Fruit fly (Drosophila melanogaster): Measurements from ENCODE around the gene SuUR.

SuUR gene

dm6 chr3L:11074043-11074853, 9.5 kb downstream of the SuUR start, which contains the start of the genes Pfdn2 and Noc1:
Gene Pfdn2, minus strand, starts transcription at chr3L:11074388.
Gene Noc1, plus strand, starts transcription at chr3L:11074769.
- TF ChIP-seq Sox15 (GFP tag; optimal IDR thresholded peaks at IDR 0.05): no peak
- no peak for TF ChIP-seq Smox (GFP tag; optimal IDR thresholded peaks at IDR 0.05)
- TF ChIP-seq esn (GFP tag; optimal IDR thresholded peaks at IDR 0.05): peak; percentile 62
- no peak for TF ChIP-seq spab (GFP tag; optimal IDR thresholded peaks at IDR 0.05)
- TF ChIP-seq Ets21C (GFP tag; optimal IDR thresholded peaks at IDR 0.05): no peak
- TF ChIP-seq CG11294 (GFP tag; IDR thresholded peaks at IDR 0.05): peak; percentile 50; the same call in 1 of the 2 replicates
- no peak for TF ChIP-seq CG6808 (GFP tag; optimal IDR thresholded peaks at IDR 0.05)
- TF ChIP-seq svp (GFP tag): no peak
- no peak for TF ChIP-seq CG3919 (GFP tag; optimal IDR thresholded peaks at IDR 0.05)
- TF ChIP-seq OdsH (GFP tag; optimal IDR thresholded peaks at IDR 0.05): no peak
- TF ChIP-seq Gug (GFP tag; IDR thresholded peaks at IDR 0.05): peak; percentile 30; the same call in 1 of the 2 replicates
- no peak for TF ChIP-seq Met (GFP tag; optimal IDR thresholded peaks at IDR 0.05)
- TF ChIP-seq CG11762 (GFP tag; optimal IDR thresholded peaks at IDR 0.05; ENCODE audit: insufficient read depth): no peak
- no peak for TF ChIP-seq CG34406 (GFP tag; optimal IDR thresholded peaks at IDR 0.05)
- TF ChIP-seq Sox102F (GFP tag; optimal IDR thresholded peaks at IDR 0.05): no peak
- TF ChIP-seq eg (GFP tag; IDR thresholded peaks at IDR 0.05): no peak
- no peak for TF ChIP-seq fd85E (GFP tag; optimal IDR thresholded peaks at IDR 0.05)
- TF ChIP-seq CG6854 (GFP tag; optimal IDR thresholded peaks at IDR 0.05): peak; percentile 20
- no peak for TF ChIP-seq CG16779 (tag; optimal IDR thresholded peaks at IDR 0.05)
- TF ChIP-seq CG8319 (GFP tag; optimal IDR thresholded peaks at IDR 0.05): peak; percentile 2
- TF ChIP-seq CG31627 (GFP tag; optimal IDR thresholded peaks at IDR 0.05): peak; percentile 51
- no peak for TF ChIP-seq ss (GFP tag; optimal IDR thresholded peaks at IDR 0.05)
- TF ChIP-seq CG6163 (GFP tag; IDR thresholded peaks at IDR 0.05): no peak
- TF ChIP-seq Eip75B (GFP tag; optimal IDR thresholded peaks at IDR 0.05): no peak
- TF ChIP-seq lz (GFP tag; optimal IDR thresholded peaks at IDR 0.05): peak; percentile 38
- TF ChIP-seq CG8632 (GFP tag; optimal IDR thresholded peaks at IDR 0.05): no peak
- TF ChIP-seq pdm3 (GFP tag; optimal IDR thresholded peaks at IDR 0.05): no peak
- TF ChIP-seq CG10631 (GFP tag; optimal IDR thresholded peaks at IDR 0.05): peak; percentile 73
- 0 out of 2 replicates have a peak, but pooled peaks have one; percentile 7 for TF ChIP-seq CG15336 (GFP tag; IDR thresholded peaks at IDR 0.05)
- no peak for TF ChIP-seq acj6 (GFP tag; optimal IDR thresholded peaks at IDR 0.05)
- TF ChIP-seq CG3032 (tag; optimal IDR thresholded peaks at IDR 0.05): peak; percentile 31

DNA sequence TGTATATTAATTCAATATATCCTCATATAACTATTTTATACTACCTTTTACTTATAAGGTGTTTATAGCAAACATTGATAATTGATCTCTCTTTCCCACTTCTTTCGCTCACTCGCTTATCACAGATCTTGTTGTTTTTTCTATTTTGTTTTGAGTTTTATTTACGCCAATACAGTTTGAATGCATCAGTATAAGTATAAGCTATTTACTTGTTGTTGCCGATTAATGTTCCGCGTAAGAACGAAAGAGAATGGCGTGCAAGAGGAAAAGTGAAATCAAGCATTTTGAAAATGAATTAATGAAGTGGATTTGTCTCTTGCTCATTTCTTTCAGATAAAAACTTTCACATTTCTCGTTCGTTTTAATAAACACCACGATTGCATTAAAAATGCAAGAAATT, 18.8 kb downstream of the SuUR start:
- TF ChIP-seq Blimp-1 (GFP tag; optimal IDR thresholded peaks at IDR 0.05) (peak; percentile 51), CG31627 (GFP tag; optimal IDR thresholded peaks at IDR 0.05) (no peak), CG8119 (GFP tag; IDR thresholded peaks at IDR 0.05) (peak; percentile 24; the same call in 1 of the 3 replicates)

DNA sequence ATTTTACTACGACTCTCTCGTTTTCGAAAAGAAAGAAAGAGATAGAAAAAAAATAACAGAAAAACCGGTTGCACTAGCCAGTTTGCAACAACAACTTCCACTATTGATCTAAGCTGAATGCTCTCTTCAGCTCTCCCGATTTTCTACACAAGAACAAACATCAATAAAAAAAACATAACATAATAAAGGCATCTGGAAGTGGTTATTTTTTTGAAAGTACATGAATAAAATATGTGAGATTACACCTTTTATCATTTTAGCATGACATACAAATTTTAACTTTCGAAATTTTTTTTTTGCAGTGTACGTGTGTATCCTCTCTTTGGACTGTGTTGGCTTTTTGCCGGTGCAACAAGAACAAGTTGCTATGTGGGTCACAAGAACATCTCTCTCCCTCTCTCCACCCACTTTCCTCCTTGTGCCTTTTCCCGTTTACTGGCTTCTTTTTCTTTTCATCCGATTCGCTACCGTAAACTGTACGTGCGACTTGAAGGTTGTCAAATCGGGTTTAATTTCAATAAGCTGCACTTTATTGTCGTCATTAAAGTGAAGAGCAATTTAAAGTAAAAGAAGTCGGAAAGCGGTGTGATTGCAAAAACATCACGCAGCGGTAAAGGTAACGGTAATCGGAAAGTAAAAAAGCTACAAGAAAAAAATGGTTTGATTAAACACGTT, 19.9 kb downstream of the SuUR start:
- TF ChIP-seq CG4318 (GFP tag; optimal IDR thresholded peaks at IDR 0.05) (peak; percentile 96), Ets21C (GFP tag; optimal IDR thresholded peaks at IDR 0.05) (peak; percentile 79), CG8319 (GFP tag; optimal IDR thresholded peaks at IDR 0.05) (peak; percentile 85), CG10669 (GFP tag; optimal IDR thresholded peaks at IDR 0.05) (peak; percentile 96), dac (GFP tag; optimal IDR thresholded peaks at IDR 0.05) (peak; percentile 94), CG3032 (tag; optimal IDR thresholded peaks at IDR 0.05) (peak; percentile 96), Sox15 (GFP tag; optimal IDR thresholded peaks at IDR 0.05) (peak; percentile 80), CG6792 (GFP tag; optimal IDR thresholded peaks at IDR 0.05) (peak; percentile 94), topi (GFP tag; optimal IDR thresholded peaks at IDR 0.05) (peak; percentile 93), Sox14 (GFP tag; optimal IDR thresholded peaks at IDR 0.05) (peak; percentile 98), CG10631 (GFP tag; optimal IDR thresholded peaks at IDR 0.05) (peak; percentile 98), CG32006 (GFP tag; optimal IDR thresholded peaks at IDR 0.05) (peak; percentile 99), CG6854 (GFP tag; optimal IDR thresholded peaks at IDR 0.05) (peak; percentile 66), salr (GFP tag; optimal IDR thresholded peaks at IDR 0.05) (peak; percentile 94 to 99), achi (GFP tag; optimal IDR thresholded peaks at IDR 0.05) (peak; percentile 98), Met (GFP tag; optimal IDR thresholded peaks at IDR 0.05) (no peak), fkh (GFP tag; optimal IDR thresholded peaks at IDR 0.05) (peak; percentile 95), lz (GFP tag; optimal IDR thresholded peaks at IDR 0.05) (peak; percentile 88), Smox (GFP tag; optimal IDR thresholded peaks at IDR 0.05) (no peak), CG11902 (GFP tag; optimal IDR thresholded peaks at IDR 0.05) (peak; percentile 83), Hr4 (GFP tag; optimal IDR thresholded peaks at IDR 0.05) (peak; percentile 99), pdm3 (GFP tag; optimal IDR thresholded peaks at IDR 0.05) (peak; percentile 98), fd85E (GFP tag; optimal IDR thresholded peaks at IDR 0.05) (peak; percentile 83), svp (GFP tag) (no peak)

Data from whole organism, prepupa.